Fruit fly (Drosophila melanogaster): ENCODE results near the gene CG6664.
A peak's percentile ranks its signal among the peaks of the same experiment; 100 is the strongest.

Gene CG6664

DNA sequence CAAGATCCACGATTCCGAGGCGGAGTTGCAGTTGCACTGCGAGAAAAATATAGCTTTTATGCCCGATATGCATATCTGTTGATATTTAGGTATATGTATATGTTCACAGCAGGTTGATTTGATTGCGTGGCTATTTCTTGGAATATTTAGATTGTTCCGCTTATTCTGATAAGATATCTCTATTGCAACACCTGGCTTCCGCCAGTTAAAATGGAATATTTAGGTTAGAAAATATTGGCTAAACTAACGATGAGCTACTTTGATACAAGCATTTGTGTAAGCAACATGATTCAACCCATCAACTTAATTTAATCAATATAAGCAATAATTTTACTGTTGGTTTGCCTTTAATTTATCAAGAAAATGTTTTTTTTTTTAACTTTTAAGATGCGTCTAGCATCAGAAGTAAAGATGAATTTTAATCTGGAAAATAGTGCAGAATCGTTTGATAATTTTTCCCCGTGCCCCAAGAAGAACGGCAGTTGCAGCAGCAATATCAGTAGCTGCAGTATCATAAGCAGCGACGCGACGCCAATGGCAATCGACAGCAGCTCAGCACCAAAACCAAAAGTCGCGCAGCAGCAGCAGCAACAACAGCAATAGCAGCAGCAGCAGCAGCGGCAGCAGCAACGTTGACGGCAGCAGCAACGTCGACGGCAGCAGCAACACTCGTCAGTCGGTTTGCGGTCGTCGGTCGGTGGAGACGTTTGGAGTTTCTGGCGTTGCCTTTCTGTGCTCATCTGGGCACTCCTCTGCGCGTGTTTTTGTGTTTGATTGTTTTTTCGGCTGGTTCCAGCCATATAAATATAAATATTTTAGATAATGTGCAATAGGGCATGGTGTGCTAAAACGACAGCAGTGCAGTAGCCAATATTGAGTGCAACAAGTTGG lies 40.1 kb downstream of the CG6664 start (continued):
- TF ChIP-seq CG10631 (GFP tag; optimal IDR thresholded peaks at IDR 0.05) (peak; percentile 81), Eip78C (GFP tag) (peak; percentile 96), Eip75B (GFP tag; optimal IDR thresholded peaks at IDR 0.05) (peak; percentile 85), fd85E (GFP tag; optimal IDR thresholded peaks at IDR 0.05) (no peak), dac (GFP tag; optimal IDR thresholded peaks at IDR 0.05) (peak; percentile 51), CG8632 (GFP tag; optimal IDR thresholded peaks at IDR 0.05) (peak; percentile 59), Hr38 (GFP tag; optimal IDR thresholded peaks at IDR 0.05) (no peak), CG32006 (GFP tag; optimal IDR thresholded peaks at IDR 0.05) (peak; percentile 87), svp (GFP tag) (peak; percentile 92), CG7368 (GFP tag; optimal IDR thresholded peaks at IDR 0.05) (peak; percentile 46), vri (GFP tag; optimal IDR thresholded peaks at IDR 0.05) (peak; percentile 28), CG3919 (GFP tag; optimal IDR thresholded peaks at IDR 0.05) (peak; percentile 63), Sox102F (GFP tag; optimal IDR thresholded peaks at IDR 0.05) (peak; percentile 62), Hr39 (GFP tag; optimal IDR thresholded peaks at IDR 0.05) (peak; percentile 78), salr (GFP tag; optimal IDR thresholded peaks at IDR 0.05) (peak; percentile 10 to 90), CG15336 (GFP tag; IDR thresholded peaks at IDR 0.05) (peak; percentile 40; the same call in 1 of the 2 replicates), Gug (GFP tag; IDR thresholded peaks at IDR 0.05) (peak; percentile 10; the same call in 1 of the 2 replicates), net (GFP tag; optimal IDR thresholded peaks at IDR 0.05) (peak; percentile 75), OdsH (GFP tag; optimal IDR thresholded peaks at IDR 0.05) (peak; percentile 59), Blimp-1 (GFP tag; optimal IDR thresholded peaks at IDR 0.05) (peak; percentile 47), lz (GFP tag; optimal IDR thresholded peaks at IDR 0.05) (peak; percentile 77), CG11902 (GFP tag; optimal IDR thresholded peaks at IDR 0.05) (peak; percentile 57), fkh (GFP tag; optimal IDR thresholded peaks at IDR 0.05) (no peak), pdm3 (GFP tag; optimal IDR thresholded peaks at IDR 0.05) (peak; percentile 71), Lpt (GFP tag; optimal IDR thresholded peaks at IDR 0.05) (peak; percentile 32), CG11762 (GFP tag; optimal IDR thresholded peaks at IDR 0.05; ENCODE audit: insufficient read depth) (peak; percentile 47), esn (GFP tag; optimal IDR thresholded peaks at IDR 0.05) (peak; percentile 87), CG34406 (GFP tag; optimal IDR thresholded peaks at IDR 0.05) (peak; percentile 57), CG10669 (GFP tag; optimal IDR thresholded peaks at IDR 0.05) (peak; percentile 77), CG11294 (GFP tag; IDR thresholded peaks at IDR 0.05) (peak; percentile 20; the same call in 1 of the 2 replicates), ss (GFP tag; optimal IDR thresholded peaks at IDR 0.05) (peak; percentile 46 to 59), CG6163 (GFP tag; IDR thresholded peaks at IDR 0.05) (peak; percentile 48), CG3032 (tag; optimal IDR thresholded peaks at IDR 0.05) (peak; percentile 73), CG6854 (GFP tag; optimal IDR thresholded peaks at IDR 0.05) (no peak)

dm6 chr3L:16974645-16975151 lies 41.3 kb downstream of the CG6664 start:
- no peak for TF ChIP-seq CG8632 (GFP tag; optimal IDR thresholded peaks at IDR 0.05)
- TF ChIP-seq Sox14 (GFP tag; optimal IDR thresholded peaks at IDR 0.05) = peak; percentile 43
- TF ChIP-seq CG31627 (GFP tag; optimal IDR thresholded peaks at IDR 0.05) = no peak
- TF ChIP-seq CG1621 (tag; optimal IDR thresholded peaks at IDR 0.05) = no peak
- no peak for TF ChIP-seq Blimp-1 (GFP tag; optimal IDR thresholded peaks at IDR 0.05)
- TF ChIP-seq CG3032 (tag; optimal IDR thresholded peaks at IDR 0.05) = peak; percentile 14
- TF ChIP-seq CG11762 (GFP tag; optimal IDR thresholded peaks at IDR 0.05; ENCODE audit: insufficient read depth) = peak; percentile 62
- TF ChIP-seq topi (GFP tag; optimal IDR thresholded peaks at IDR 0.05) = peak; percentile 66
- no peak for TF ChIP-seq vri (GFP tag; optimal IDR thresholded peaks at IDR 0.05)
- peak; percentile 52 for TF ChIP-seq CG6792 (GFP tag; optimal IDR thresholded peaks at IDR 0.05)
- peak; percentile 16 for TF ChIP-seq dsx (GFP tag; optimal IDR thresholded peaks at IDR 0.05; ENCODE audit: poor library complexity, severe bottlenecking)
- TF ChIP-seq Met (GFP tag; optimal IDR thresholded peaks at IDR 0.05) = peak; percentile 52
- TF ChIP-seq svp (GFP tag) = peak; percentile 74
- TF ChIP-seq CG34406 (GFP tag; optimal IDR thresholded peaks at IDR 0.05) = peak; percentile 52
- peak; percentile 37 for TF ChIP-seq pdm3 (GFP tag; optimal IDR thresholded peaks at IDR 0.05)
- TF ChIP-seq CG3919 (GFP tag; optimal IDR thresholded peaks at IDR 0.05) = peak; percentile 76
- peak; percentile 82 for TF ChIP-seq Eip78C (GFP tag)
- no peak for TF ChIP-seq Eip93F (GFP tag; optimal IDR thresholded peaks at IDR 0.05)
- TF ChIP-seq CG32006 (GFP tag; optimal IDR thresholded peaks at IDR 0.05) = peak; percentile 51
- TF ChIP-seq lz (GFP tag; optimal IDR thresholded peaks at IDR 0.05) = peak; percentile 63
- TF ChIP-seq spab (GFP tag; optimal IDR thresholded peaks at IDR 0.05) = peak; percentile 32
- peak; percentile 63 for TF ChIP-seq CG15336 (GFP tag; IDR thresholded peaks at IDR 0.05)
- TF ChIP-seq Hr39 (GFP tag; optimal IDR thresholded peaks at IDR 0.05) = peak; percentile 20
- TF ChIP-seq CG9139 (GFP tag; optimal IDR thresholded peaks at IDR 0.05) = peak; percentile 18
- peak in 1 of 2 experiments; percentile 42 for TF ChIP-seq salr (GFP tag; optimal IDR thresholded peaks at IDR 0.05)
- peak; percentile 24 for TF ChIP-seq CG6854 (GFP tag; optimal IDR thresholded peaks at IDR 0.05)
- TF ChIP-seq CG16779 (tag; optimal IDR thresholded peaks at IDR 0.05) = peak; percentile 15
- peak; percentile 31 for TF ChIP-seq CG10631 (GFP tag; optimal IDR thresholded peaks at IDR 0.05)
- no peak for TF ChIP-seq CG8319 (GFP tag; optimal IDR thresholded peaks at IDR 0.05)

Data from whole organism, prepupa.